Fruit fly (Drosophila melanogaster): ENCODE data around the gene CG3345.

- TF ChIP-seq CG8478 (optimal IDR thresholded peaks at IDR 0.05) = no peak
- no peak for TF ChIP-seq Dll (optimal IDR thresholded peaks at IDR 0.05)
- TF ChIP-seq EcR (GFP tag; optimal IDR thresholded peaks at IDR 0.05) = no peak
- TF ChIP-seq psq (optimal IDR thresholded peaks at IDR 0.05) = no peak
- TF ChIP-seq pan (optimal IDR thresholded peaks at IDR 0.05) = no peak
- TF ChIP-seq usp (GFP tag; optimal IDR thresholded peaks at IDR 0.05) = no peak
Measured at dm6 chr2L:250507-251215, 18.2 kb upstream of the CG3345 start, which contains the start of gene kis.
